Worm (Caenorhabditis elegans): ENCODE measurements around the gene C08E8.9.

The C08E8.9 gene

ce11 chrV:18412351-18412750 lies 47.7 kb downstream of the C08E8.9 start:
- TF ChIP-seq nhr-12 (tag; optimal IDR thresholded peaks at IDR 0.05) (no peak), mls-2 (tag; optimal IDR thresholded peaks at IDR 0.05) (no peak), lsy-2 (tag; optimal IDR thresholded peaks at IDR 0.05) (no peak), unc-120 (tag; optimal IDR thresholded peaks at IDR 0.05; ENCODE audit: poor library complexity, severe bottlenecking) (no peak), tbx-8 (GFP tag; optimal IDR thresholded peaks at IDR 0.05) (no peak), unc-39 (tag; optimal IDR thresholded peaks at IDR 0.05) (no peak), nhr-28 (tag; optimal IDR thresholded peaks at IDR 0.05) (no peak), sem-2 (GFP tag; optimal IDR thresholded peaks at IDR 0.05) (no peak), zip-8 (tag; optimal IDR thresholded peaks at IDR 0.05) (no peak), elt-3 (tag; optimal IDR thresholded peaks at IDR 0.05) (no peak), mab-5 (tag; optimal IDR thresholded peaks at IDR 0.05) (no peak), cnd-1 (tag; optimal IDR thresholded peaks at IDR 0.05) (no peak), sptf-1 (tag; optimal IDR thresholded peaks at IDR 0.05) (no peak), ces-1 (GFP tag; optimal IDR thresholded peaks at IDR 0.05) (no peak), ceh-83 (GFP tag; optimal IDR thresholded peaks at IDR 0.05) (no peak), hlh-1 (tag; optimal IDR thresholded peaks at IDR 0.05) (no peak), pha-4 (tag; optimal IDR thresholded peaks at IDR 0.05) (no peak), M03D4.4 (tag; optimal IDR thresholded peaks at IDR 0.05) (no peak), flh-1 (GFP tag; optimal IDR thresholded peaks at IDR 0.05) (no peak), drap-1 (GFP tag; optimal IDR thresholded peaks at IDR 0.05) (no peak)

- TF ChIP-seq ham-2 (GFP tag; optimal IDR thresholded peaks at IDR 0.05) (no peak), nhr-28 (tag; optimal IDR thresholded peaks at IDR 0.05) (no peak), lsy-2 (tag; optimal IDR thresholded peaks at IDR 0.05) (no peak)
These were observed 48.2 kb downstream of the C08E8.9 start, which contains the start of gene ZK262.2 for ce11 chrV:18412887-18413286. ZK262.2 (minus strand) TSS chrV:18412987.

- no peak for TF ChIP-seq bed-3 (GFP tag; optimal IDR thresholded peaks at IDR 0.05)
- TF ChIP-seq sptf-1 (tag; optimal IDR thresholded peaks at IDR 0.05), result no peak
- TF ChIP-seq zip-8 (tag; optimal IDR thresholded peaks at IDR 0.05), result no peak
- TF ChIP-seq cnd-1 (tag; optimal IDR thresholded peaks at IDR 0.05), result no peak
- no peak for TF ChIP-seq unc-39 (tag; optimal IDR thresholded peaks at IDR 0.05)
- TF ChIP-seq drap-1 (GFP tag; optimal IDR thresholded peaks at IDR 0.05), result no peak
- TF ChIP-seq mls-2 (tag; optimal IDR thresholded peaks at IDR 0.05), result no peak
- no peak for TF ChIP-seq ham-2 (GFP tag; optimal IDR thresholded peaks at IDR 0.05)
- no peak for TF ChIP-seq flh-1 (GFP tag; optimal IDR thresholded peaks at IDR 0.05)
- TF ChIP-seq M03D4.4 (tag; optimal IDR thresholded peaks at IDR 0.05), result no peak
- TF ChIP-seq lsy-2 (tag; optimal IDR thresholded peaks at IDR 0.05), result no peak
- TF ChIP-seq sem-2 (GFP tag; optimal IDR thresholded peaks at IDR 0.05), result no peak
- no peak for TF ChIP-seq lin-13 (tag; optimal IDR thresholded peaks at IDR 0.05)
- TF ChIP-seq blmp-1 (tag; optimal IDR thresholded peaks at IDR 0.05), result no peak
- no peak for TF ChIP-seq mab-5 (tag; optimal IDR thresholded peaks at IDR 0.05)
- no peak for TF ChIP-seq elt-1 (tag; optimal IDR thresholded peaks at IDR 0.05; ENCODE audit: borderline replicate concordance, insufficient read depth)
- no peak for TF ChIP-seq nhr-12 (tag; optimal IDR thresholded peaks at IDR 0.05)
- no peak for TF ChIP-seq pha-4 (tag; optimal IDR thresholded peaks at IDR 0.05)
These were observed 49.4 kb downstream of the C08E8.9 start, which contains the start of gene txt-8 for ce11 chrV:18414051-18414450. txt-8 (plus strand) TSS chrV:18414351.

Data from whole organism, mixed stage, embryonic.